Worm (Caenorhabditis elegans) whole organism, early embryonic: ENCODE data around the gene hpo-6.

ENCODE experiments used
- ama-1 ChIP-seq: fragments of 150-350 bp; optimal IDR thresholded peaks from 2 replicates; lab custom pipeline; 2014
- ceh-13 ChIP-seq: fragments of 200-800 bp; sonication (Bioruptor generic); optimal IDR thresholded peaks from 2 replicates; lab custom pipeline; 2018; ENCODE audit warnings: mild to moderate bottlenecking, missing genetic modification characterization, missing compliant biosample characterization
- scrt-1 ChIP-seq: fragments of 200-800 bp; sonication (Bioruptor generic); IDR thresholded peaks from 2 replicates; pipeline ENCODE4 v1.3.6; 2022; ENCODE audit warnings: missing genetic modification characterization, missing compliant biosample characterization
- tra-4 ChIP-seq: sonication (generic microtip); optimal IDR thresholded peaks from 2 replicates; lab custom pipeline; 2017; ENCODE audit warnings: missing genetic modification characterization, missing compliant biosample characterization

- TF ChIP-seq ama-1: no peak
- TF ChIP-seq ceh-13: no peak
- no peak for TF ChIP-seq scrt-1 (GFP tag; lab: Robert Waterston, UW)
- TF ChIP-seq tra-4 (tag; lab: Kevin White, UChicago): no peak
Observed at ce11 chrIV:1512944-1513343, 49.0 kb upstream of the hpo-6 start.
